Fruit fly (Drosophila melanogaster): ENCODE data around the gene CG17129.

Gene CG17129

DNA sequence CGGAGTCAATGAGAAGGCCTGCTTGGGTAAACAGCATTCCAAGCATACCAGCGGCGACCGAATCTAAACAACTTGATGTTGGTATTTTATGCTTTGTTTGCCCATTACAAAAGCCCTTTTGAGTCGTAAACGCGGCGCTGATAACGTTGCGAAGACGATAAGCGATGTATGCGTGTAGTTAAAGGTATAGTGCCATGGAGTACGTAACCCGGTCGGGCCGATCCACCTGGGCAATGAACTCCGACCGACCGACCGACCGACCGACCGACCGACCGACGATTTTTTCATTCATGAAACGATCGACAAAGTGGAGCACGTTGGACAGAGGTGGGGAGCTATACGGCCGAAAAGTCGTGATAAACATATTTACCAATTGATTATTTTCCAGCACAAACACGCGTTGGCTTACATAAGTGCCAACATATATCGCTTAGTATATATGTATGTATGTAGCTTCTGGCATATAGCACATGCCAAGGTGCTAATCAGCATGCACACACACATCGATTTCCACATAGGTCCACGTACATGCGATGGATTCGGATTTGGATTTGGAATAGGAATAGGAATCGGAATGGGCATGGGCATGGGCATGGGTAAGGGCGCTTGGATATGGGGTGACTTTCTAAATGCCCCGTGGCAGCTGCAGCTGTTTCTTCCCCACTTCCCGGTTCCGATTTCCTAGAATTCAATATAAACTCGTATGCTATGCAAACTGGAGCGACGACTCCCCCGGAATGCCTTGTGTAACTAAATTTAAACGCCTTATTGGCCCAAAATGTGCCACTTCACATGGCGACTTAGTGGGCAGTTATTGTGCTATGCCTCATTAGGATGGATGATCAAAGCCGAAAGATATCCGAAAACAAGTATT lies 37.0 kb downstream of the CG17129 start (continued):
- peak; percentile 19 for TF ChIP-seq Mes4 (GFP tag; optimal IDR thresholded peaks at IDR 0.05)
- TF ChIP-seq eve (GFP tag; optimal IDR thresholded peaks at IDR 0.05) = no peak
- peak; percentile 33; the same call in 1 of the 3 replicates for TF ChIP-seq sr (GFP tag; IDR thresholded peaks at IDR 0.05)
- TF ChIP-seq otp (GFP tag; IDR thresholded peaks at IDR 0.05) = 0 out of 3 replicates have a peak, but pooled peaks have one; percentile 6
- 0 out of 2 replicates have a peak, but pooled peaks have one; percentile 2 for TF ChIP-seq CG10959 (GFP tag; IDR thresholded peaks at IDR 0.05)
- peak; percentile 20; the same call in 1 of the 3 replicates for TF ChIP-seq B-H1 (GFP tag; IDR thresholded peaks at IDR 0.05)
- 0 out of 2 replicates have a peak, but pooled peaks have one; percentile 7 for TF ChIP-seq crol (GFP tag; IDR thresholded peaks at IDR 0.05)
- 0 out of 2 replicates have a peak, but pooled peaks have one; percentile 1 for TF ChIP-seq Ptx1 (GFP tag; IDR thresholded peaks at IDR 0.05)
- TF ChIP-seq CG10209 (GFP tag; optimal IDR thresholded peaks at IDR 0.05) = peak; percentile 67
- TF ChIP-seq org-1 (GFP tag; optimal IDR thresholded peaks at IDR 0.05) = peak; percentile 41
- no peak for TF ChIP-seq CG10366 (GFP tag; IDR thresholded peaks at IDR 0.05)
- peak; percentile 53 for TF ChIP-seq wek (GFP tag; optimal IDR thresholded peaks at IDR 0.05)
- TF ChIP-seq onecut (GFP tag; IDR thresholded peaks at IDR 0.05) = peak; percentile 30
- no peak for TF ChIP-seq Dp (GFP tag; optimal IDR thresholded peaks at IDR 0.05)
- TF ChIP-seq CG7987 (GFP tag; optimal IDR thresholded peaks at IDR 0.05) = peak; percentile 44
- TF ChIP-seq bowl (GFP tag; IDR thresholded peaks at IDR 0.05) = 0 out of 2 replicates have a peak, but pooled peaks have one; percentile 5
- peak; percentile 75 for TF ChIP-seq exex (tag; optimal IDR thresholded peaks at IDR 0.05)
- TF ChIP-seq slbo (GFP tag; IDR thresholded peaks at IDR 0.05) = no peak
- peak in 1 of 2 experiments; percentile 16 for TF ChIP-seq Hr51 (GFP tag; optimal IDR thresholded peaks at IDR 0.05)
- TF ChIP-seq kni (GFP tag; optimal IDR thresholded peaks at IDR 0.05) = peak; percentile 94
- peak; percentile 38 for TF ChIP-seq CG2202 (tag; optimal IDR thresholded peaks at IDR 0.05)
- no peak for TF ChIP-seq unc-4 (GFP tag; IDR thresholded peaks at IDR 0.05; ENCODE audit: partially characterized antibody)
- 0 out of 3 replicates have a peak, but pooled peaks have one; percentile 31 for TF ChIP-seq CG3726 (GFP tag; IDR thresholded peaks at IDR 0.05)
- TF ChIP-seq sqz (GFP tag; optimal IDR thresholded peaks at IDR 0.05) = peak; percentile 34
- TF ChIP-seq seq (GFP tag; IDR thresholded peaks at IDR 0.05) = peak; percentile 52; the same call in 1 of the 2 replicates
- no peak for TF ChIP-seq crc (GFP tag; optimal IDR thresholded peaks at IDR 0.05)
- TF ChIP-seq ap (GFP tag; IDR thresholded peaks at IDR 0.05) = 0 out of 2 replicates have a peak, but pooled peaks have one; percentile 2
- TF ChIP-seq pzg (GFP tag; optimal IDR thresholded peaks at IDR 0.05) = no peak
- peak; percentile 17 for TF ChIP-seq Hmr (GFP tag; optimal IDR thresholded peaks at IDR 0.05)
- peak; percentile 67 for TF ChIP-seq CG12769 (tag; optimal IDR thresholded peaks at IDR 0.05)
- no peak for TF ChIP-seq CG13624 (GFP tag; optimal IDR thresholded peaks at IDR 0.05)
- TF ChIP-seq CG10979 (tag; optimal IDR thresholded peaks at IDR 0.05) = no peak
- peak; percentile 13; the same call in 1 of the 2 replicates for TF ChIP-seq CG14014 (GFP tag; IDR thresholded peaks at IDR 0.05)
- peak; percentile 20 for TF ChIP-seq CG12659 (GFP tag; optimal IDR thresholded peaks at IDR 0.05)
- peak; percentile 31 for TF ChIP-seq Mad (GFP tag; optimal IDR thresholded peaks at IDR 0.05)
- TF ChIP-seq lab (GFP tag; optimal IDR thresholded peaks at IDR 0.05) = peak; percentile 68
- peak; percentile 66 for TF ChIP-seq CG6813 (GFP tag; optimal IDR thresholded peaks at IDR 0.05)
- 0 out of 3 replicates have a peak, but pooled peaks have one; percentile 21 for TF ChIP-seq ase (GFP tag; IDR thresholded peaks at IDR 0.05)
- no peak for TF ChIP-seq D19A (tag; optimal IDR thresholded peaks at IDR 0.05)
- peak; percentile 17 for TF ChIP-seq CG13894 (tag; optimal IDR thresholded peaks at IDR 0.05)
- TF ChIP-seq CG34224 (GFP tag; IDR thresholded peaks at IDR 0.05; ENCODE audit: partially characterized antibody) = no peak
- TF ChIP-seq CG1602 (GFP tag; optimal IDR thresholded peaks at IDR 0.05) = no peak
- peak; percentile 54 for TF ChIP-seq abd-A (tag; optimal IDR thresholded peaks at IDR 0.05)
- peak; percentile 48 for TF ChIP-seq CG12071 (GFP tag; optimal IDR thresholded peaks at IDR 0.05)
- peak; percentile 70; the same call in 1 of the 4 replicates for TF ChIP-seq chinmo (GFP tag; IDR thresholded peaks at IDR 0.05; ENCODE audit: partially characterized antibody)
- TF ChIP-seq pan (optimal IDR thresholded peaks at IDR 0.05) = no peak
- no peak for TF ChIP-seq pan (GFP tag; optimal IDR thresholded peaks at IDR 0.05 in 1 of 2, IDR thresholded peaks at IDR 0.05 in 1 of 2)
